Worm (Caenorhabditis elegans): ENCODE data around the gene T18D3.1.

DNA sequence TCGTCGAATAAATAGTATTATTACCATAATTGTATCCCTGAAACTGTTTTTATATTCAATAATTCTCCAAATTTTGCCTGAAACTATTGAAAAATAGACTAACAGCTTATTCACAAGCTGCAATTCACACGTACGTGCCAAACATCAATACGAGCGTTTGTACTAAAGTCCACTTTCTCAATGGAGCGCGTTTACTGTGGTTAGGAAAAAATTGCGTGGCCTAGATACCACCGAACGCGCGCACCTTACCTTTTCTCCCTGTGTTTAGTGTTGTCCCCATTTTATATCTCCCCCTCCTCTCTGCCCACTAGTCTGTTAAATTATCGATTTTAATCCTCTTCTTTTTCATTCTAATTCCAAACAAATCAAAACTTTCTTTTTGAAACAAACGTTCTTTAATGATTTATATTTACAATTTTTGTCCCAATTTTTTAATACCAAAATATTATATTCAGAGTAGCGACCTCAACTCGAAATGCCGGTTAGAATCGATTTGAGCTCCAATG, at the start of gene T18D3.1, which contains the start of gene T18D3.9:
- TF ChIP-seq nhr-28 (tag; optimal IDR thresholded peaks at IDR 0.05) = peak; percentile 53
- no peak for TF ChIP-seq attf-4 (tag; optimal IDR thresholded peaks at IDR 0.05)
- peak; percentile 32 for TF ChIP-seq hlh-11 (tag; optimal IDR thresholded peaks at IDR 0.05)
- no peak for TF ChIP-seq nhr-48 (tag; optimal IDR thresholded peaks at IDR 0.05)

Data from whole organism, L4 larva.